Fruit fly (Drosophila melanogaster) whole organism: ENCODE results near the gene CG8560.

Source experiments
- CG8478 ChIP-seq: fragments of >200 bp; optimal IDR thresholded peaks from 2 replicates; lab custom pipeline; 2018; ENCODE audit warnings: inconsistent platforms
- Dll ChIP-seq: fragments of >200 bp; optimal IDR thresholded peaks from 2 replicates; lab custom pipeline; 2017
- EcR ChIP-seq, 2 experiments: fragments of >200 bp; optimal IDR thresholded peaks; 2 replicates each; lab custom pipeline; 2017; ENCODE audit warnings: missing biosample characterization in 2 of 2, missing genetic modification characterization in 2 of 2, missing genetic modification reagents in 2 of 2
- pan ChIP-seq: fragments of >200 bp; optimal IDR thresholded peaks from 2 replicates; lab custom pipeline; 2017
- psq ChIP-seq: fragments of >200 bp; optimal IDR thresholded peaks from 2 replicates; lab custom pipeline; 2017
- usp ChIP-seq: fragments of >200 bp; optimal IDR thresholded peaks from 2 replicates; lab custom pipeline; 2017; ENCODE audit warnings: missing biosample characterization, missing genetic modification characterization, mixed read lengths

CG8560 gene

DNA sequence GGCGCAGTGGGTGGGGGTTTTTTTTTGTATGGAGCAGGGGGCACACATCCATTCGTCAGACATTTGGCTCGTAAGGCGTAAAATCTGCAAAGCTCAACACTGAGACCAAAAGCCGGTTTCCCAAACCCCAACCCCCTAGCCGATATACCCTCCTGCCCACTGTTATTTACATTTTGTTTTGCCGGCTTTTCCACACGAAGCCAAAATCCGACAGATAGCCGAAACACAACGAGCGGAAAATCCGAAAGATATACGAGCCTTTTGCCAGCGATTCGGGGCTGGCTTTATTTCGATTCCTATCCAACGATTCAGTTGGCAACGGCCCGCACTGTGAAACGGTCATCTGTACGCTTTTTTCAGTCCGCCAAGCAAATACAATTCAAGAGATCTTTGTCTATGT, 19.5 kb upstream of the CG8560 start, which contains the start of gene CG42458:
Gene CG42458, plus strand, starts transcription at position 311 of the 400 bp plus-strand sequence.
- no peak for TF ChIP-seq psq (lab: Kevin White, UChicago)
- TF ChIP-seq pan: no peak
- no peak for TF ChIP-seq EcR (GFP tag; optimal IDR thresholded peaks at IDR 0.05; lab: Kevin White, UChicago)

DNA sequence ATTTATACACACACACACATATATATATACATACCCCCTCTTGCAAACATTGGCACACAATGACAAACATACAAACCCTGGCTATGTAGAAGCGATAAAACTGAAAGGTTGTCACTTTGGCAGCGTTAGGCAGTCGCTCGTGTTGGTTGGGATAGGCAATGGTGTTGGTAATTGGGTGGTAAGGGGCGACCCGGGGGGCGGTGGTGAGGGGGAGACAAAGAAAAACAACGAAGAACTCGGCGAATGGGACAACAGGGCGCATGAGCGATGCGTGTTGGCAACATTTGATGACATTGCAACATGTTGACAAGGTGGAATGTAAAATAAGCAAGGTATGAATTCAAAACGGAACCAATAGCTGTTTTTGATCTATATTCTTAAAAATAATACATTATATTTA, 18.6 kb upstream of the CG8560 start:
- TF ChIP-seq CG8478 (lab: Kevin White, UChicago) (no peak), EcR (GFP tag; optimal IDR thresholded peaks at IDR 0.05; lab: Kevin White, UChicago) (no peak), usp (GFP tag; lab: Kevin White, UChicago) (no peak), Dll (lab: Kevin White, UChicago) (no peak)

DNA sequence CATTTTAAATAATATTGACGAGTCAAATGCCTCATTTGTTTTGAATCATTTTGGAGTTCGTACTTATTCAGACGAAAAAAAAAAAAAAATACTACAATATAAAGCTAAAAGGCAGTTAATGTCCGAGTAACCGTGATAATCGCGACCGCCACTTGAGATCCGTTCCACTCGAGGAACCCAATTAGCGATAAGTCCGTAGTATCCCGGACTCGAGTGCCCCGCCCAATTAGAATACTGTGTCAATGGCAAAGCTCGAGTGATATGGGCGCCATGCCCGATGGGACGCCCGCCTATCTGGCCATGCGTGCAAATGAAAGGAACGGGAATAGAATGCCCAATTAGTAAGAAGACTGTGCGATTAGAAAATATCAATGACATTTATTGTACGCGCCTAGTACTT, 2.0 kb downstream of the CG8560 start:
- no peak for TF ChIP-seq usp (GFP tag; lab: Kevin White, UChicago)
- no peak for TF ChIP-seq CG8478 (lab: Kevin White, UChicago)
- no peak for TF ChIP-seq EcR (GFP tag; optimal IDR thresholded peaks at IDR 0.05; lab: Kevin White, UChicago)
- no peak for TF ChIP-seq psq (lab: Kevin White, UChicago)
- no peak for TF ChIP-seq pan
- no peak for TF ChIP-seq Dll (lab: Kevin White, UChicago)

DNA sequence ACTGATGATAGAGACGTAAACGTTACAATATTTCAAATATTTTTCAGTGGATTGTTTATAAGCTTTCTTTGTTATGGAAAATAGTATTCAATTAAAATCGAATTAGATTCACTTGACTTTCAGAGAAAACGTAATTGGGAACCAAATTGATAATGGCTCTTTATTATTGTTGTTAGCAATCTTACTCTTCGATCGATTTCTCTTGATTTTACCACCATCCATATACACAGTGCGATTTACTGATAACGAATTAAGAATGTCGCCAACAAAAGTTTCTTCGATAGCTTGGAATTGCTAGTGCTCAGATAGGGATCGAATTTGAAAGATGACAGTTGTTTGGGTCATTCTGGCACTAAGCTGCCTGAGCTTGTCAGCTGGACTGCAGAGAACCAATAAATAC, 4.2 kb downstream of the CG8560 start, which contains the start of gene CG18417:
Gene CG18417, plus strand, starts transcription at position 301 of the 400 bp plus-strand sequence.
- TF ChIP-seq psq (lab: Kevin White, UChicago): no peak
- TF ChIP-seq usp (GFP tag; lab: Kevin White, UChicago): no peak
- TF ChIP-seq CG8478 (lab: Kevin White, UChicago): no peak
- no peak for TF ChIP-seq pan
- no peak for TF ChIP-seq EcR (GFP tag; optimal IDR thresholded peaks at IDR 0.05; lab: Kevin White, UChicago)
- TF ChIP-seq Dll (lab: Kevin White, UChicago): no peak

DNA sequence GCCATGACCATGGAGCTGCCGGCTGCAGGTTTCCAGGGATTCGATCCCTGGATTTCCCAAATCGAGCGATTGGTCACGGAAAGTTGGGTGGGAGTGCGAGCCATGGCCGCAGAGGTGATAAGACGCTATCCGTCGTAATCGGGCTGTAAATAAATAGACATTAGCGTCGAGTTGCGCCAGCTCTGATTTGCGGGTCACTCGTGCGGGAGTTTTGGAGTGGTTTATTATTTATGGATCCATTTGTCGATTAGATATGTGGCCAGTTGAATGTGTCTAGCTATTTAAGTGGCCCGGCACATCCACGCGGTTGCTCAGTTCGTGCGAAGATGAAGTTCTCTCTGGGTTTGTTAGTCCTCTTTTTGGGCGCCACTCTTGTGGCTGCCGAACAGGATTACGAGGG, 6.0 kb downstream of the CG8560 start, which contains the start of gene CG8562:
Gene CG8562, plus strand, starts transcription at position 307 of the 400 bp plus-strand sequence.
- no peak for TF ChIP-seq EcR (GFP tag; optimal IDR thresholded peaks at IDR 0.05; lab: Kevin White, UChicago)
- TF ChIP-seq psq (lab: Kevin White, UChicago): no peak
- TF ChIP-seq usp (GFP tag; lab: Kevin White, UChicago): no peak
- TF ChIP-seq Dll (lab: Kevin White, UChicago): no peak
- TF ChIP-seq pan: no peak
- TF ChIP-seq CG8478 (lab: Kevin White, UChicago): no peak

DNA sequence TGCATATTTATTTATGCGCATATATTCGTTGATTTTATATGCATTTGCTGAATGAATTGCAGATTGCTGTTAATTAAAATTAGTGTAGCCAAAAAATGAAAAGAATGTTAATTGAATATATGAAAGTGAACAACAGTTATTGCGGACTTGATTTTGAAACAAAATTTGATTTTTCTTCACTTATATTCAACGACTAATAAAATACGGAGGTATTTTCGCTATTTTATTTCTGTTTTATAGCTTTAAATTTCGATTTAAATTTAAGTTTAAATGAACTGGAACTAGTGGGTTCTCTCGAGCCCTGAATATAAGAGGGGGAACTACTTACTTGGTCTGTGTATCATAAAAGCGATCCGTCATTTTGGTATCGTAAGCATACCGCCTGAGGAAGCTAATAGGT, 7.9 kb downstream of the CG8560 start, which contains the start of gene CG32379:
Gene CG32379, plus strand, starts transcription at position 301 of the 400 bp plus-strand sequence.
- TF ChIP-seq psq (lab: Kevin White, UChicago): no peak
- no peak for TF ChIP-seq Dll (lab: Kevin White, UChicago)
- TF ChIP-seq EcR (GFP tag; optimal IDR thresholded peaks at IDR 0.05; lab: Kevin White, UChicago): no peak
- no peak for TF ChIP-seq pan
- TF ChIP-seq CG8478 (lab: Kevin White, UChicago): no peak
- TF ChIP-seq usp (GFP tag; lab: Kevin White, UChicago): no peak

DNA sequence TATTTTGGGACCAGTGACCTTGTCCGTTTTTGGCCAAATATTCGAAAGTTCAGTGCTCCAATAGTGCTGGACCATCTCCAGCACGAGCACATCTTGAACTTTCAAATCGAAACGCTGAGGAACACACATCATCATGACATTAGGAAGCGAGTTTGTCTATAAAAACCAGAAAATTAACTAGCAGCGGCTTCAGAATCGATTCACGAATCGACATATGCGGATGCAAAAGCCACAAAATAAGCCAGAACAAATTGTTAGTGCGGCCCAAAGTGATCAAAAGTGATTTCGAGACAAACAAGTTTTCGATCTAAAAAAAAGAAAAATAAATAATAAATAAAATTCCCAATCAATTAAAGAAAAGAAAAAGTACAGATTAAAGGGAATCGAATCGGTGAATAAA, 13.5 kb downstream of the CG8560 start, which contains the start of gene CG8563:
Gene CG8563, plus strand, starts transcription at position 301 of the 400 bp plus-strand sequence.
- no peak for TF ChIP-seq pan
- no peak for TF ChIP-seq psq (lab: Kevin White, UChicago)
- no peak for TF ChIP-seq CG8478 (lab: Kevin White, UChicago)
- no peak for TF ChIP-seq usp (GFP tag; lab: Kevin White, UChicago)

DNA sequence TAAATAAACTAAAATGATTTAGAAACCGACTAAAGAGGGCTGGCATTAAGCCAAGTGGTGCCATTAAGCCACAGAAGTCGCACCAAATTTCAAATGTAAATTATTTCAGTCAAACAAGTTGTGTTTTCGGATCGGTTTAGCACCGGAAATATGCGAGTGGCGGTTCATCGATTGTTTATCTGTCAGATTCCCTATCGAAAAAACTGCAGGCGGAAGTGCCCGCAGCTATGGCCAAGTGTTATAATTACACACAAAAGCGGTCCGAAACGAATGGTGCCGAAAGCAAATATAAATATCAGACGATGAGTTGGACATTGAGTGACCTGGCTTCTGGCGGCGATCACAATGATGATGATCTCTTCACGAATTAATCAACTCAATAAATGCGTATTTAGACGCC, 14.0 kb downstream of the CG8560 start:
- TF ChIP-seq psq (lab: Kevin White, UChicago): no peak
- TF ChIP-seq CG8478 (lab: Kevin White, UChicago): no peak
- TF ChIP-seq usp (GFP tag; lab: Kevin White, UChicago): no peak
- TF ChIP-seq pan: no peak
- no peak for TF ChIP-seq Dll (lab: Kevin White, UChicago)
- TF ChIP-seq EcR (GFP tag; optimal IDR thresholded peaks at IDR 0.05; lab: Kevin White, UChicago): no peak

DNA sequence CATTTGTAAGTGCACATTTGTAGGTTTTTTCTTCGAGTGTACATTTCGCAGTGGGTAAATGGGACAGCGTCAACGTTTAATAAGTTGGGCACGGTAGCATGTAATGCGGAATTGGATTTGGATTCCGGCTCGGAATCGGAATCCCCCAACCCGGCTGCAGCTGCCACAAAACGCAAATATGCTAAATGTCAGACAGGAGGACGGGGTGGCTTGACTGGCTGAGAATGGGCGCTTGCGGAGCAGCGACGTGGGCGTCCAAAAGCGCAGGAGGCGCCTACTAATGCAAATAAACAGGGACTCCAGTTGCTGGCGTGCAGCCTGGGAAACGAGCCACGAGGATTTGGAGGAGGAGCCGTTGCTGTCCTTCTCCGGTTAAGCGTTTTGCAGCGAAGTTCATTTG, 16.2 kb downstream of the CG8560 start, which contains the start of gene CG8564:
Gene CG8564, minus strand, starts transcription at position 101 of the 400 bp plus-strand sequence.
- no peak for TF ChIP-seq CG8478 (lab: Kevin White, UChicago)
- TF ChIP-seq pan: no peak
- TF ChIP-seq usp (GFP tag; lab: Kevin White, UChicago): no peak
- TF ChIP-seq EcR (GFP tag; optimal IDR thresholded peaks at IDR 0.05; lab: Kevin White, UChicago): no peak
- TF ChIP-seq Dll (lab: Kevin White, UChicago): no peak
- no peak for TF ChIP-seq psq (lab: Kevin White, UChicago)

DNA sequence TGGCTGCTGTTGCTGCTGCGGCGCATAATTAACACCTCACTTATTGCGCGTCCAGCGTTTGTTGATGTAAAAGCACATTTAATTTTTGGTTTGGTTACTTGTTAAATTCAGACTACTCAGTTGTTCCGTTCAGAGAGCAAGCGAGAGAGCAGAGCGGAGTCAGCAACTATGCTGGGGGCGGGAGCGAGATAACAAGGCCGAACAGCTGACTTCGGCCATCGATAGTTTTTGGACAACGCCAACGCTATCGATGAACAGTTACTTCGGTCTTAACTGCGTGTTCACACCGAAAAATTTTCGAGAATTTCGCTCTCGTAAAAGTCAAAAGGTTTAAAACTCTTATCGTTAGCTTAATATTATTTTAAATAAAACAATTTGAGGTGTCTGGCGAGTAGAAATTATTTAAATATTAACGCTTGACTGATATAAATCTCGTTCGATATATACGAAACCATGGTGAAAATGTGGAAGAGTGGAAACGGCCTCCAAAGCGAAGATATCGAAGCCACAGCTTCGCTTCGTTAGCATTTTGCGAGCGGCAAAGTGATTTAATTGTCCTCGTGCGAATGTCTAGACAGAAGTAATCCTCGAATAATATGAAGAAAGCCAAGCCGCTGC, 22.5 kb downstream of the CG8560 start, which contains the start of the genes SMSr and smid:
Gene SMSr, minus strand, starts transcription at position 116 of the 618 bp plus-strand sequence.
Gene smid, plus strand, starts transcription at position 256 of the 618 bp plus-strand sequence.
- TF ChIP-seq Dll (lab: Kevin White, UChicago) (no peak), CG8478 (lab: Kevin White, UChicago) (no peak), pan (no peak)

DNA sequence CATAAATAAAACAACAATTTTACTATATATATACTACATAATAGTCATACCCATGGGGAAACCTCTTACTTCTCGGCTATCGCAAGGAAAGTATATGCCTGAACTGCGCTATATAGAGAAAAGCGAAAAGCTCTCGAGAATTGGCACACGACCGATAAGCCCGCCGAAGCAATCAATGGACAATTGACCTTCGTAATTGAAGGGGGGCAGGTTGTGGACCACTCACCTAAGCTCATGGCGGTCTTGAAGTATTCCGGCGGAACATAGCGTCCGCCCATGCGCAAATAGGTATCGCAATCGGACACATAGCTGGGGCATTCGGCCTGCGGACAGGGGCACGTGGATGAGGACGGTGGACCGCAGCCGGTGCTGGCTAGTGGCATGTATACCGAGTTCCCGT, 23.6 kb downstream of the CG8560 start:
- TF ChIP-seq Dll (lab: Kevin White, UChicago) (no peak), pan (no peak), psq (lab: Kevin White, UChicago) (no peak), CG8478 (lab: Kevin White, UChicago) (no peak)

DNA sequence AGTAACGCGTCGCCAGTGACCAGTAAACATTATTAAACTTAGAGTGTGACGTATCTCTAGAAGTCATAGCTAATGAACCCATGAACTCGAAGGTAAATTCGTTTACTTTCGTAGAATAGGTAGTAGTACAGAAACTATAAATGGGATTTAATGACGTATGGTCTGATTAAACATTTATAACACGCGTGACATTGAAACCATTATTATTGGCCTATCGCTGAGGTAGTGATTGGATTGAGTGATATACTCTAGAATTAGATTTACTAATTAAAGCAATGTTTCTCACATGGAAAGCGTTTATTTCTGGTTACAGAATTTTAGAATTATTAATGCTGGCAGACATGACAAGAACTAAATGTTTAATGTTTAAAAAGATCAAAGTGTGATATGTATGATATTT, 27.2 kb downstream of the CG8560 start:
- no peak for TF ChIP-seq usp (GFP tag; lab: Kevin White, UChicago)
- TF ChIP-seq pan: no peak
- no peak for TF ChIP-seq EcR (GFP tag; optimal IDR thresholded peaks at IDR 0.05; lab: Kevin White, UChicago)
- no peak for TF ChIP-seq CG8478 (lab: Kevin White, UChicago)
- no peak for TF ChIP-seq Dll (lab: Kevin White, UChicago)
- no peak for TF ChIP-seq psq (lab: Kevin White, UChicago)
